Worm (Caenorhabditis elegans): ENCODE measurements around the gene B0496.11.

ce11 chrIV:7390126-7390766, 43.5 kb downstream of the B0496.11 start:
- TF ChIP-seq D1046.2 (GFP tag; IDR thresholded peaks at IDR 0.05) (no peak), lin-13 (GFP tag; optimal IDR thresholded peaks at IDR 0.05) (no peak), mdl-1 (tag; optimal IDR thresholded peaks at IDR 0.05) (no peak)

All from whole organism, L4 larva.